Worm (Caenorhabditis elegans) whole organism, young adult: ENCODE measurements around the gene spo-11.
A peak's percentile ranks its signal among the peaks of the same experiment; 100 is the strongest.

Experiments
- B0336.3 ChIP-seq: fragments of 200-800 bp; sonication (Bioruptor generic); IDR thresholded peaks from 2 replicates; pipeline ENCODE4 v1.3.6; 2022; ENCODE audit warnings: missing genetic modification characterization, missing compliant biosample characterization
- C06A6.2 ChIP-seq: fragments of 200-800 bp; sonication (Bioruptor generic); conservative IDR thresholded peaks from 2 replicates; pipeline ENCODE4 v1.3.6; 2022; ENCODE audit warnings: missing genetic modification characterization, missing compliant biosample characterization
- F23B12.7 ChIP-seq: sonication (generic microtip); optimal IDR thresholded peaks from 2 replicates; lab custom pipeline; 2017; ENCODE audit warnings: missing genetic modification characterization, mild to moderate bottlenecking, missing compliant biosample characterization, antibody characterized with exemption, moderate library complexity; ENCODE audit not compliant: insufficient read depth
- F37B4.10 ChIP-seq: fragments of 200-800 bp; sonication (Bioruptor generic); IDR thresholded peaks from 2 replicates; pipeline ENCODE4 v1.3.6; 2022; ENCODE audit warnings: missing genetic modification characterization, missing compliant biosample characterization
- F49E8.2 ChIP-seq: sonication (generic microtip); optimal IDR thresholded peaks from 3 replicates; lab custom pipeline; 2017; ENCODE audit warnings: missing genetic modification characterization, mild to moderate bottlenecking, missing compliant biosample characterization, antibody characterized with exemption, moderate library complexity; ENCODE audit not compliant: insufficient read depth
- T07F8.4 ChIP-seq: sonication (generic microtip); optimal IDR thresholded peaks from 2 replicates; lab custom pipeline; 2016; ENCODE audit warnings: mild to moderate bottlenecking, missing genetic modification characterization, moderate library complexity, missing compliant biosample characterization
- Y95B8A.8 ChIP-seq: fragments of 200-800 bp; sonication (Bioruptor generic); IDR thresholded peaks from 2 replicates; pipeline ENCODE4 v1.3.6; 2022; ENCODE audit warnings: missing genetic modification reagents, missing genetic modification characterization, missing compliant biosample characterization
- ZK185.1 ChIP-seq: sonication (generic microtip); optimal IDR thresholded peaks from 2 replicates; lab custom pipeline; 2016; ENCODE audit warnings: mild to moderate bottlenecking, missing genetic modification characterization, missing compliant biosample characterization; ENCODE audit not compliant: poor library complexity, severe bottlenecking
- akir-1 ChIP-seq: fragments of 200-800 bp; sonication (Bioruptor generic); optimal IDR thresholded peaks from 2 replicates; lab custom pipeline; 2018; ENCODE audit warnings: mild to moderate bottlenecking, missing genetic modification characterization, moderate library complexity, missing compliant biosample characterization
- ama-1 ChIP-seq, 3 experiments: fragments of 150-350 bp in 1 of 3; sonication (generic microtip) in 2 of 3; optimal IDR thresholded peaks; 2 replicates each; lab custom pipeline; 2014 to 2018; ENCODE audit warnings: missing biosample characterization in 2 of 3, missing genetic modification characterization in 2 of 3, missing genetic modification reagents in 2 of 3
- atf-7 ChIP-seq: sonication (generic microtip); optimal IDR thresholded peaks from 2 replicates; lab custom pipeline; 2017; ENCODE audit warnings: mild to moderate bottlenecking, missing genetic modification characterization, missing compliant biosample characterization
- bed-2 ChIP-seq: fragments of 200-800 bp; sonication (Bioruptor generic); IDR thresholded peaks from 2 replicates; pipeline ENCODE4 v1.3.6; 2022; ENCODE audit warnings: missing genetic modification reagents, missing genetic modification characterization, missing compliant biosample characterization
- cebp-1 ChIP-seq, 2 experiments: fragments of 200-800 bp in 1 of 2; sonication (Bioruptor generic) in 1 of 2; sonication (generic microtip) in 1 of 2; IDR thresholded peaks in 1 of 2; optimal IDR thresholded peaks in 1 of 2; 2 replicates each; pipeline versions ENCODE4 v1.3.6 to Lab custom; 2017 to 2022; ENCODE audit warnings: missing compliant biosample characterization in 2 of 2, missing genetic modification characterization in 2 of 2, mild to moderate bottlenecking in 1 of 2, missing genetic modification reagents in 1 of 2, moderate library complexity in 1 of 2
- ceh-100 ChIP-seq: fragments of 200-800 bp; sonication (Bioruptor generic); IDR thresholded peaks from 2 replicates; pipeline ENCODE4 v1.3.6; 2022; ENCODE audit warnings: missing genetic modification reagents, missing genetic modification characterization, missing compliant biosample characterization
- ceh-27 ChIP-seq: fragments of 200-800 bp; sonication (Bioruptor generic); optimal IDR thresholded peaks from 2 replicates; lab custom pipeline; 2018; ENCODE audit warnings: mild to moderate bottlenecking, missing genetic modification characterization, moderate library complexity, missing compliant biosample characterization
- ceh-40 ChIP-seq: fragments of 200-800 bp; sonication (Bioruptor generic); IDR thresholded peaks from 2 replicates; pipeline ENCODE4 v1.3.6; 2022; ENCODE audit warnings: missing genetic modification characterization, missing compliant biosample characterization
- ceh-91 ChIP-seq: fragments of 200-800 bp; sonication (Bioruptor generic); IDR thresholded peaks from 2 replicates; pipeline ENCODE4 v1.3.6; 2022; ENCODE audit warnings: missing genetic modification reagents, missing genetic modification characterization, missing compliant biosample characterization
- dpff-1 ChIP-seq: sonication (generic microtip); optimal IDR thresholded peaks from 2 replicates; lab custom pipeline; 2017; ENCODE audit warnings: mild to moderate bottlenecking, missing genetic modification characterization, missing compliant biosample characterization
- dpl-1 ChIP-seq: fragments of 150-350 bp; optimal IDR thresholded peaks from 2 replicates; lab custom pipeline; 2014; ENCODE audit warnings: missing biosample characterization, missing genetic modification reagents, missing genetic modification characterization
- ekl-4 ChIP-seq: fragments of 200-800 bp; sonication (Bioruptor generic); IDR thresholded peaks from 2 replicates; pipeline ENCODE4 v1.3.6; 2022; ENCODE audit warnings: missing genetic modification reagents, missing genetic modification characterization, missing compliant biosample characterization
- gei-17 ChIP-seq: fragments of 200-800 bp; sonication (Bioruptor generic); optimal IDR thresholded peaks from 2 replicates; lab custom pipeline; 2018; ENCODE audit warnings: mild to moderate bottlenecking, missing genetic modification characterization, missing compliant biosample characterization
- him-1 ChIP-seq: sonication (generic microtip); optimal IDR thresholded peaks from 2 replicates; lab custom pipeline; 2016; ENCODE audit warnings: missing genotype, missing genetic modification reagents, missing genetic modification characterization, missing compliant biosample characterization
- hlh-12 ChIP-seq: sonication (generic microtip); optimal IDR thresholded peaks from 2 replicates; lab custom pipeline; 2016; ENCODE audit warnings: missing genetic modification characterization, missing compliant biosample characterization
- hmg-1.2 ChIP-seq: fragments of 200-800 bp; sonication (Bioruptor generic); IDR thresholded peaks from 2 replicates; pipeline ENCODE4 v1.3.6; 2022; ENCODE audit warnings: missing genetic modification reagents, missing genetic modification characterization, missing compliant biosample characterization
- hsf-1 ChIP-seq: fragments of 200-800 bp; sonication (Bioruptor generic); IDR thresholded peaks from 2 replicates; pipeline ENCODE4 v1.3.6; 2022; ENCODE audit warnings: missing genetic modification reagents, missing genetic modification characterization, missing compliant biosample characterization
- let-526 ChIP-seq: fragments of 200-800 bp; sonication (Bioruptor generic); IDR thresholded peaks from 2 replicates; pipeline ENCODE4 v1.3.6; 2022; ENCODE audit warnings: missing genetic modification reagents, missing genetic modification characterization, missing compliant biosample characterization
- lin-35 ChIP-seq, 3 experiments: fragments of 150-350 bp in 2 of 3; sonication (generic microtip) in 1 of 3; optimal IDR thresholded peaks; 2 replicates each; lab custom pipeline; 2014 to 2018; ENCODE audit warnings: missing biosample characterization in 3 of 3, missing genetic modification characterization in 3 of 3, missing genetic modification reagents in 3 of 3
- lin-54 ChIP-seq: fragments of 200-800 bp; sonication (Bioruptor generic); optimal IDR thresholded peaks from 2 replicates; lab custom pipeline; 2018; ENCODE audit warnings: mild to moderate bottlenecking, missing genetic modification characterization, missing compliant biosample characterization
- madf-8 ChIP-seq: fragments of 200-800 bp; sonication (Bioruptor generic); conservative IDR thresholded peaks from 2 replicates; pipeline ENCODE4 v1.3.6; 2022; ENCODE audit warnings: missing genetic modification reagents, missing genetic modification characterization, missing compliant biosample characterization
- nhr-27 ChIP-seq: fragments of 200-800 bp; sonication (Bioruptor generic); optimal IDR thresholded peaks from 2 replicates; lab custom pipeline; 2018; ENCODE audit warnings: mild to moderate bottlenecking, missing genetic modification characterization, moderate library complexity, missing compliant biosample characterization
- nhr-90 ChIP-seq: sonication (generic microtip); optimal IDR thresholded peaks from 2 replicates; lab custom pipeline; 2016; ENCODE audit warnings: missing genotype, mild to moderate bottlenecking, missing genetic modification characterization, missing compliant biosample characterization
- snpc-4 ChIP-seq, 5 experiments: fragments of 150-350 bp in 1 of 5; sonication (generic microtip) in 4 of 5; optimal IDR thresholded peaks; 2 replicates each; lab custom pipeline; 2014 to 2018; ENCODE audit warnings: missing genetic modification characterization in 5 of 5, missing biosample characterization in 3 of 5, antibody characterized with exemption in 2 of 5, mild to moderate bottlenecking in 2 of 5, missing compliant biosample characterization in 2 of 5, missing genotype in 2 of 5, moderate library complexity in 2 of 5, missing genetic modification reagents in 1 of 5
- somi-1 ChIP-seq: fragments of 200-800 bp; sonication (Bioruptor generic); optimal IDR thresholded peaks from 2 replicates; lab custom pipeline; 2018; ENCODE audit warnings: mild to moderate bottlenecking, missing genetic modification characterization, missing compliant biosample characterization
- tbx-9 ChIP-seq: sonication (generic microtip); optimal IDR thresholded peaks from 2 replicates; lab custom pipeline; 2016; ENCODE audit warnings: borderline replicate concordance, missing genetic modification characterization, inconsistent platforms, missing compliant biosample characterization
- xnd-1 ChIP-seq: sonication (generic microtip); optimal IDR thresholded peaks from 2 replicates; lab custom pipeline; 2016; ENCODE audit warnings: missing genotype, missing genetic modification reagents, missing genetic modification characterization, missing compliant biosample characterization
- zim-3 ChIP-seq: sonication (generic microtip); optimal IDR thresholded peaks from 2 replicates; lab custom pipeline; 2017; ENCODE audit warnings: mild to moderate bottlenecking, missing genetic modification characterization, moderate library complexity, missing compliant biosample characterization
- ztf-22 ChIP-seq: fragments of 200-800 bp; sonication (Bioruptor generic); optimal IDR thresholded peaks from 2 replicates; lab custom pipeline; 2018; ENCODE audit warnings: mild to moderate bottlenecking, missing genetic modification characterization, moderate library complexity, missing compliant biosample characterization
- ztf-28 ChIP-seq: fragments of 200-800 bp; sonication (Bioruptor generic); IDR thresholded peaks from 2 replicates; pipeline ENCODE4 v1.3.6; 2022; ENCODE audit warnings: missing genetic modification reagents, missing genetic modification characterization, missing compliant biosample characterization
- ztf-3 ChIP-seq: fragments of 200-800 bp; sonication (Bioruptor generic); optimal IDR thresholded peaks from 2 replicates; lab custom pipeline; 2018; ENCODE audit warnings: mild to moderate bottlenecking, missing genetic modification characterization, missing compliant biosample characterization
- ztf-6 ChIP-seq: fragments of 200-800 bp; sonication (Bioruptor generic); IDR thresholded peaks from 2 replicates; pipeline ENCODE4 v1.3.6; 2022; ENCODE audit warnings: missing genetic modification reagents, missing genetic modification characterization, missing compliant biosample characterization

Gene spo-11

ce11 chrIV:11145929-11146339 lies 21.3 kb upstream of the spo-11 start (continued):
- TF ChIP-seq nhr-90 (peak; percentile 24), F49E8.2 (tag; lab: Kevin White, UChicago) (peak; percentile 94), cebp-1 (GFP tag; IDR thresholded peaks at IDR 0.05; lab: Robert Waterston, UW) (no peak), cebp-1 (tag; optimal IDR thresholded peaks at IDR 0.05; lab: Kevin White, UChicago) (peak; percentile 28), hlh-12 (tag; lab: Kevin White, UChicago) (no peak)

DNA sequence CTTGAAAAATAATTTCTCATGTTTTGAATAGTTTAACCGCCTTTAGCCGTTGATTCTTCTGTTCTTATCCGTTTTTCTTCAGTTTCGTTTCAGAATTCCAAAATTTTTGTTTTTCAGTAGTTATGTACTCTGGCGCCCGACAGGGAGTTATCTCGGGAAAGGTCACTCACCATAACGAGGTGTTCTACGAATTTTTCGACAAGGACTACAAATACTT lies 18.5 kb upstream of the spo-11 start, which contains the start of gene F01G4.4:
TSS of gene F01G4.4 (plus strand) at position 118 of the 217 bp plus-strand sequence.
- TF ChIP-seq snpc-4 (GFP tag; optimal IDR thresholded peaks at IDR 0.05; lab: Kevin White, UChicago) (no peak), snpc-4 (tag; optimal IDR thresholded peaks at IDR 0.05; lab: Kevin White, UChicago) (no peak), Y95B8A.8 (GFP tag; lab: Robert Waterston, UW) (no peak), madf-8 (GFP tag; lab: Robert Waterston, UW) (no peak), F23B12.7 (tag; lab: Kevin White, UChicago) (no peak), dpl-1 (GFP tag; lab: Kevin White, UChicago) (no peak), ceh-40 (GFP tag; lab: Robert Waterston, UW) (no peak), nhr-27 (tag; lab: Kevin White, UChicago) (no peak), ztf-28 (GFP tag; lab: Robert Waterston, UW) (no peak), let-526 (no peak), ztf-3 (no peak), T07F8.4 (tag; lab: Kevin White, UChicago) (no peak), tbx-9 (tag; lab: Kevin White, UChicago) (no peak), xnd-1 (tag; lab: Kevin White, UChicago) (no peak), ztf-22 (GFP tag; lab: Kevin White, UChicago) (no peak), ekl-4 (GFP tag; lab: Robert Waterston, UW) (no peak), ceh-27 (GFP tag; lab: Kevin White, UChicago) (no peak)

DNA sequence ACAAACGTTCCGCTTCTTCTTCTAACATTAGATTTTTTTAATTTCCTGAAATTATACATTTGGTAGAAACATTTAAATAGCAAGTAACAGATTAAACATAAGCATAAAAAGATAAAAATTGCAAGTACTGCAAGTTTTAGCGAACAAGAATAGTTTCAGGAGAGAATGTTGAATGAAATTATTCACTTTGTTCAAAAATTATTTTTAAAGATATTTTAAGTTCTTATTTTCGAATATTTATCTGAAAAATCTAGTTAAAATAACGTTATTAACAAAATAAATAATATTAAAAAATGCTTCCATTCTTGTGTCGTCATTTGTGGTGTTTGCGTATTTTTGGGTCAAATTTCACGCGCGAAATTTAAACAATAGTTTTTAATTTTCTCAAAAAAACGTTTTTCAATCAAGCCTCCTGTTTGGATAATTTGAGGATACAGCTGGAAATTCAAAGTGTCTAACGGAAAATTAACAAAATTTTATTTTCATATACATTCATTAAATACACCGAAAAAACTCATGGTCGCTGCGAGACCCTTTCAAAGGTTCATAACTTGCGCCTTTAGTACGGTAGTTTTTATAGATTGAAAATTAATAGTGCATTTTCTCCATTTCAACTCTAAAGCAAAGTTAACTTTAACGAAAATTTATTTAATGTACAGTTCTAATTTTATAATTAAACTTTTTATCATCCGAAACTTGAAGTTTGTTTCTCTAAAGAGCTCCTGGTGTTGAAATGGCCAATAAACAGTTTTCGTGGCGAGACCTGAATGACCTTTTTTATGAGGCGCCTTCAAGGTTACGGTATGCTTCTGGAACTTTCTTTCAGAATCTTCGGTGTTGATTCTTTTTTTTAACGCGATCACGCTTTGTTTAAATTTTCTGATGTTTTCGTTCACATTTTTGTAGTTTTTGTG lies 17.9 kb upstream of the spo-11 start, which contains the start of gene skih-2:
TSS of gene skih-2 (minus strand) at position 51 of the 914 bp plus-strand sequence.
- TF ChIP-seq ztf-3, result no peak
- peak; percentile 44 for TF ChIP-seq ceh-100
- TF ChIP-seq lin-54 (GFP tag; lab: Kevin White, UChicago), result peak; percentile 75
- TF ChIP-seq zim-3 (tag; lab: Kevin White, UChicago), result no peak
- TF ChIP-seq F23B12.7 (tag; lab: Kevin White, UChicago), result no peak
- TF ChIP-seq somi-1 (GFP tag; lab: Kevin White, UChicago), result no peak
- no peak for TF ChIP-seq ZK185.1 (tag; lab: Kevin White, UChicago)
- 0 out of 2 replicates have a peak, but pooled peaks have one; percentile 15 for TF ChIP-seq ekl-4 (GFP tag; lab: Robert Waterston, UW)
- TF ChIP-seq hmg-1.2 (GFP tag; lab: Robert Waterston, UW), result no peak
- TF ChIP-seq gei-17 (GFP tag; lab: Kevin White, UChicago), result no peak
- TF ChIP-seq F37B4.10 (GFP tag; lab: Robert Waterston, UW), result no peak
- TF ChIP-seq lin-35 (GFP tag; optimal IDR thresholded peaks at IDR 0.05; lab: Kevin White, UChicago), result peak in 1 of 3 experiments; percentile 81
- no peak for TF ChIP-seq C06A6.2 (GFP tag; lab: Robert Waterston, UW)
- TF ChIP-seq dpff-1 (tag; lab: Kevin White, UChicago), result no peak
- peak; percentile 2 for TF ChIP-seq him-1 (tag; lab: Kevin White, UChicago)
- no peak for TF ChIP-seq ztf-6
- TF ChIP-seq hsf-1, result peak; percentile 98
- peak; percentile 66 for TF ChIP-seq F49E8.2 (tag; lab: Kevin White, UChicago)
- no peak for TF ChIP-seq atf-7
- TF ChIP-seq dpl-1 (GFP tag; lab: Kevin White, UChicago), result peak; percentile 70
- TF ChIP-seq ama-1 (optimal IDR thresholded peaks at IDR 0.05; lab: Kevin White, UChicago), result no peak
- TF ChIP-seq ama-1 (GFP tag; optimal IDR thresholded peaks at IDR 0.05; lab: Kevin White, UChicago), result no peak
- TF ChIP-seq ztf-28 (GFP tag; lab: Robert Waterston, UW), result no peak
- TF ChIP-seq B0336.3 (GFP tag; lab: Robert Waterston, UW), result no peak
- no peak for TF ChIP-seq akir-1 (GFP tag; lab: Kevin White, UChicago)
- peak; percentile 91 for TF ChIP-seq xnd-1 (tag; lab: Kevin White, UChicago)
- TF ChIP-seq bed-2 (GFP tag; lab: Robert Waterston, UW), result no peak
- peak; percentile 73 for TF ChIP-seq ceh-91
- TF ChIP-seq snpc-4 (GFP tag; optimal IDR thresholded peaks at IDR 0.05; lab: Kevin White, UChicago), result no peak
- TF ChIP-seq snpc-4 (tag; optimal IDR thresholded peaks at IDR 0.05; lab: Kevin White, UChicago), result peak in 2 of 4 experiments; percentile 16 to 20
